Worm (Caenorhabditis elegans) whole organism, L4 larva: ENCODE measurements around the gene hlh-3.

Experiments
- D1046.2 ChIP-seq: fragments of 200-800 bp; sonication (Bioruptor generic); IDR thresholded peaks from 2 replicates; pipeline ENCODE4 v1.3.6; 2022; ENCODE audit warnings: missing genetic modification characterization, missing compliant biosample characterization
- F10B5.3 ChIP-seq: sonication (generic microtip); optimal IDR thresholded peaks from 2 replicates; lab custom pipeline; 2016; ENCODE audit warnings: mild to moderate bottlenecking, missing genetic modification characterization, missing compliant biosample characterization
- F26F4.8 ChIP-seq: fragments of 200-800 bp; sonication (Bioruptor generic); conservative IDR thresholded peaks from 2 replicates; pipeline ENCODE4 v1.3.6; 2022; ENCODE audit warnings: missing genetic modification characterization, missing compliant biosample characterization
- F37D6.2 ChIP-seq: sonication (generic microtip); optimal IDR thresholded peaks from 2 replicates; lab custom pipeline; 2016; ENCODE audit warnings: mild to moderate bottlenecking, missing genetic modification characterization, missing compliant biosample characterization
- F44E2.7 ChIP-seq: fragments of 200-800 bp; sonication (Bioruptor generic); IDR thresholded peaks from 2 replicates; pipeline ENCODE4 v2.1.2; 2022; ENCODE audit warnings: missing genetic modification characterization, missing compliant biosample characterization
- R02D3.7 ChIP-seq: fragments of 150-350 bp; sonication (generic microtip); optimal IDR thresholded peaks from 3 replicates; lab custom pipeline; 2014; ENCODE audit warnings: missing biosample characterization, missing genetic modification characterization
- Y105C5A.15 ChIP-seq: fragments of 200-800 bp; sonication (Bioruptor generic); IDR thresholded peaks from 2 replicates; pipeline ENCODE4 v1.3.6; 2022; ENCODE audit warnings: missing genetic modification characterization, missing compliant biosample characterization
- Y5F2A.4 ChIP-seq: fragments of 200-800 bp; sonication (Bioruptor generic); optimal IDR thresholded peaks from 2 replicates; lab custom pipeline; 2018; ENCODE audit warnings: mild to moderate bottlenecking, missing genetic modification characterization, missing compliant biosample characterization
- aha-1 ChIP-seq: fragments of 150-350 bp; peaks from one replicate; lab custom pipeline; 2014; ENCODE audit warnings: missing biosample characterization, missing genetic modification characterization
- aly-2 ChIP-seq: sonication (generic microtip); optimal IDR thresholded peaks from 2 replicates; lab custom pipeline; 2018; ENCODE audit warnings: missing biosample characterization, missing genetic modification characterization
- ama-1 ChIP-seq: fragments of 150-350 bp; optimal IDR thresholded peaks from 2 replicates; lab custom pipeline; 2014; ENCODE audit warnings: inconsistent platforms, mixed read lengths
- arid-1 ChIP-seq: fragments of 200-800 bp; sonication (Bioruptor generic); conservative IDR thresholded peaks from 2 replicates; pipeline ENCODE4 v1.3.6; 2022; ENCODE audit warnings: missing genetic modification reagents, missing genetic modification characterization, missing compliant biosample characterization
- attf-4 ChIP-seq: sonication (generic microtip); optimal IDR thresholded peaks from 3 replicates; lab custom pipeline; 2017; ENCODE audit warnings: missing biosample characterization, missing genetic modification characterization
- ceh-28 ChIP-seq: fragments of 150-350 bp; optimal IDR thresholded peaks from 2 replicates; lab custom pipeline; 2014; ENCODE audit warnings: missing biosample characterization, missing genetic modification reagents, missing genetic modification characterization
- ceh-32 ChIP-seq: sonication (generic microtip); optimal IDR thresholded peaks from 2 replicates; lab custom pipeline; 2016; ENCODE audit warnings: mild to moderate bottlenecking, missing genetic modification characterization, missing compliant biosample characterization; ENCODE audit not compliant: poor library complexity
- ceh-62 ChIP-seq: sonication (generic microtip); optimal IDR thresholded peaks from 2 replicates; lab custom pipeline; 2017; ENCODE audit warnings: missing biosample characterization, missing genetic modification characterization
- ceh-82 ChIP-seq: sonication (generic microtip); optimal IDR thresholded peaks from 2 replicates; lab custom pipeline; 2017; ENCODE audit warnings: missing biosample characterization, missing genetic modification characterization
- cey-2 ChIP-seq: sonication (generic microtip); optimal IDR thresholded peaks from 3 replicates; lab custom pipeline; 2017; ENCODE audit warnings: missing genetic modification characterization, mild to moderate bottlenecking, missing compliant biosample characterization, antibody characterized with exemption, borderline replicate concordance; ENCODE audit not compliant: insufficient read depth
- ctbp-1 ChIP-seq: fragments of 200-800 bp; sonication (Bioruptor generic); IDR thresholded peaks from 2 replicates; pipeline ENCODE4 v1.3.6; 2022; ENCODE audit warnings: missing genetic modification reagents, missing genetic modification characterization, missing compliant biosample characterization
- daf-12 ChIP-seq: fragments of 150-350 bp; optimal IDR thresholded peaks from 2 replicates; lab custom pipeline; 2014; ENCODE audit warnings: missing biosample characterization, missing genetic modification reagents, missing genetic modification characterization
- daf-16 ChIP-seq, 3 experiments: sonication (generic microtip); optimal IDR thresholded peaks; 2 replicates each; lab custom pipeline; 2016 to 2017; ENCODE audit warnings: missing genetic modification characterization in 3 of 3, missing genetic modification reagents in 3 of 3, mild to moderate bottlenecking in 2 of 3, missing compliant biosample characterization in 2 of 3, missing biosample characterization in 1 of 3, moderate library complexity in 1 of 3
- dmd-9 ChIP-seq: fragments of 200-800 bp; sonication (Bioruptor generic); IDR thresholded peaks from 2 replicates; pipeline ENCODE4 v1.3.6; 2022; ENCODE audit warnings: missing genetic modification reagents, missing genetic modification characterization, missing compliant biosample characterization
- duxl-1 ChIP-seq: sonication (generic microtip); optimal IDR thresholded peaks from 2 replicates; lab custom pipeline; 2016; ENCODE audit warnings: mild to moderate bottlenecking, missing genetic modification characterization, moderate library complexity, missing compliant biosample characterization; ENCODE audit not compliant: poor library complexity
- egl-27 ChIP-seq: sonication (generic microtip); optimal IDR thresholded peaks from 3 replicates; lab custom pipeline; 2017; ENCODE audit warnings: missing biosample characterization, missing genetic modification reagents, missing genetic modification characterization
- hif-1 ChIP-seq, 2 experiments: sonication (generic microtip); optimal IDR thresholded peaks; 2 replicates each; lab custom pipeline; 2016 to 2017; ENCODE audit warnings: missing compliant biosample characterization in 2 of 2, missing genetic modification characterization in 2 of 2, missing genetic modification reagents in 2 of 2, missing genotype in 2 of 2, mild to moderate bottlenecking in 1 of 2
- hlh-30 ChIP-seq: sonication (generic microtip); optimal IDR thresholded peaks from 2 replicates; lab custom pipeline; 2017; ENCODE audit warnings: antibody characterized with exemption, mild to moderate bottlenecking, missing genetic modification characterization, missing compliant biosample characterization; ENCODE audit not compliant: insufficient read depth
- hmg-1.1 ChIP-seq: fragments of 200-800 bp; sonication (Bioruptor generic); IDR thresholded peaks from 2 replicates; pipeline ENCODE4 v1.3.6; 2022; ENCODE audit warnings: missing genetic modification reagents, missing genetic modification characterization, missing compliant biosample characterization
- lin-13 ChIP-seq: fragments of 150-350 bp; optimal IDR thresholded peaks from 2 replicates; lab custom pipeline; 2014; ENCODE audit warnings: missing biosample characterization, missing genetic modification reagents, missing genetic modification characterization
- lin-15B ChIP-seq: fragments of 150-350 bp; sonication (generic microtip); optimal IDR thresholded peaks from 3 replicates; lab custom pipeline; 2014; ENCODE audit warnings: missing biosample characterization, missing genetic modification characterization
- lsy-2 ChIP-seq, 2 experiments: fragments of 150-350 bp in 1 of 2; sonication (generic microtip) in 1 of 2; optimal IDR thresholded peaks; 2 replicates each; lab custom pipeline; 2014 to 2017; ENCODE audit warnings: missing biosample characterization in 2 of 2, missing genetic modification characterization in 2 of 2
- madf-9 ChIP-seq: fragments of 200-800 bp; sonication (Bioruptor generic); conservative IDR thresholded peaks from 2 replicates; pipeline ENCODE4 v1.3.6; 2022; ENCODE audit warnings: missing genetic modification reagents, missing genetic modification characterization, missing compliant biosample characterization
- mdl-1 ChIP-seq, 2 experiments: fragments of 150-350 bp in 1 of 2; sonication (generic microtip) in 1 of 2; optimal IDR thresholded peaks; 2 replicates each; lab custom pipeline; 2014 to 2017; ENCODE audit warnings: missing biosample characterization in 2 of 2, missing genetic modification characterization in 2 of 2
- mep-1 ChIP-seq: fragments of 150-350 bp; sonication (generic microtip); optimal IDR thresholded peaks from 3 replicates; lab custom pipeline; 2014; ENCODE audit warnings: missing biosample characterization, missing genetic modification characterization
- mes-2 ChIP-seq: sonication (generic microtip); optimal IDR thresholded peaks from 2 replicates; lab custom pipeline; 2016; ENCODE audit warnings: missing genotype, mild to moderate bottlenecking, missing genetic modification characterization, missing compliant biosample characterization; ENCODE audit not compliant: poor library complexity, severe bottlenecking
- mxl-2 ChIP-seq: fragments of 200-800 bp; sonication (Bioruptor generic); conservative IDR thresholded peaks from 2 replicates; pipeline ENCODE4 v1.3.6; 2022; ENCODE audit warnings: missing genetic modification reagents, missing genetic modification characterization, missing compliant biosample characterization
- mxl-3 ChIP-seq: fragments of 200-800 bp; sonication (Bioruptor generic); optimal IDR thresholded peaks from 2 replicates; lab custom pipeline; 2018; ENCODE audit warnings: mild to moderate bottlenecking, missing genetic modification characterization, missing compliant biosample characterization
- nhr-10 ChIP-seq: fragments of 150-350 bp; optimal IDR thresholded peaks from 2 replicates; lab custom pipeline; 2014; ENCODE audit warnings: missing biosample characterization, missing genetic modification characterization
- nhr-102 ChIP-seq: sonication (generic microtip); optimal IDR thresholded peaks from 2 replicates; lab custom pipeline; 2016; ENCODE audit warnings: mild to moderate bottlenecking, missing genetic modification characterization, moderate library complexity, missing compliant biosample characterization
- nhr-11 ChIP-seq: fragments of 150-350 bp; optimal IDR thresholded peaks from 2 replicates; lab custom pipeline; 2014; ENCODE audit warnings: missing biosample characterization, missing genetic modification characterization
- nhr-111 ChIP-seq: fragments of 200-800 bp; sonication (Bioruptor generic); optimal IDR thresholded peaks from 2 replicates; lab custom pipeline; 2018; ENCODE audit warnings: mild to moderate bottlenecking, missing genetic modification characterization, missing compliant biosample characterization
- nhr-25 ChIP-seq: sonication (generic microtip); optimal IDR thresholded peaks from 2 replicates; lab custom pipeline; 2017; ENCODE audit warnings: missing genetic modification characterization, mild to moderate bottlenecking, missing compliant biosample characterization, antibody characterized with exemption, moderate library complexity, borderline replicate concordance; ENCODE audit not compliant: insufficient read depth
- nhr-41 ChIP-seq: fragments of 200-800 bp; sonication (Bioruptor generic); IDR thresholded peaks from 2 replicates; pipeline ENCODE4 v1.3.6; 2022; ENCODE audit warnings: missing genetic modification reagents, missing genetic modification characterization, missing compliant biosample characterization
- nhr-6 ChIP-seq: fragments of 150-350 bp; optimal IDR thresholded peaks from 2 replicates; lab custom pipeline; 2014; ENCODE audit warnings: missing biosample characterization, missing genetic modification characterization
- nhr-76 ChIP-seq: fragments of 150-350 bp; optimal IDR thresholded peaks from 2 replicates; lab custom pipeline; 2014; ENCODE audit warnings: missing biosample characterization, missing genetic modification characterization
- nhr-77 ChIP-seq: fragments of 150-350 bp; optimal IDR thresholded peaks from 2 replicates; lab custom pipeline; 2014; ENCODE audit warnings: missing biosample characterization, missing genetic modification characterization
- php-3 ChIP-seq: fragments of 200-800 bp; sonication (Bioruptor generic); IDR thresholded peaks from 2 replicates; pipeline ENCODE4 v1.3.6; 2022; ENCODE audit warnings: missing genetic modification reagents, missing genetic modification characterization, missing compliant biosample characterization
- saeg-2 ChIP-seq: fragments of 200-800 bp; sonication (Bioruptor generic); IDR thresholded peaks from 2 replicates; pipeline ENCODE4 v1.3.6; 2022; ENCODE audit warnings: missing genetic modification reagents, missing genetic modification characterization, missing compliant biosample characterization
- sdz-12 ChIP-seq: fragments of 200-800 bp; sonication (Bioruptor generic); optimal IDR thresholded peaks from 2 replicates; lab custom pipeline; 2018; ENCODE audit warnings: mild to moderate bottlenecking, missing genetic modification characterization, missing compliant biosample characterization
- skn-1 ChIP-seq: fragments of 150-350 bp; optimal IDR thresholded peaks from 2 replicates; lab custom pipeline; 2014; ENCODE audit warnings: missing biosample characterization, missing genetic modification characterization
- snpc-1.2 ChIP-seq: fragments of 200-800 bp; sonication (Bioruptor generic); IDR thresholded peaks from 2 replicates; pipeline ENCODE4 v1.3.6; 2022; ENCODE audit warnings: missing genetic modification reagents, missing genetic modification characterization, missing compliant biosample characterization
- zip-2 ChIP-seq: fragments of 150-350 bp; optimal IDR thresholded peaks from 2 replicates; lab custom pipeline; 2014; ENCODE audit warnings: missing biosample characterization, missing genetic modification characterization

Gene hlh-3

ce11 chrII:9113759-9114158 is 27.4 kb downstream of the hlh-3 start (continued):
- peak; percentile 62 for TF ChIP-seq hmg-1.1 (GFP tag; lab: Robert Waterston, UW)
- no peak for TF ChIP-seq D1046.2 (GFP tag; lab: Robert Waterston, UW)
- no peak for TF ChIP-seq madf-9
- no peak for TF ChIP-seq nhr-11 (tag; lab: Kevin White, UChicago)
- peak; percentile 52 for TF ChIP-seq mep-1
- peak in 1 of 2 experiments; percentile 47 for TF ChIP-seq lsy-2 (tag; optimal IDR thresholded peaks at IDR 0.05; lab: Kevin White, UChicago)
- TF ChIP-seq Y5F2A.4, result no peak
- peak; percentile 84 for TF ChIP-seq mxl-3 (GFP tag; lab: Kevin White, UChicago)
- TF ChIP-seq zip-2 (tag; lab: Kevin White, UChicago), result no peak
- TF ChIP-seq aly-2, result no peak
- TF ChIP-seq arid-1 (GFP tag; lab: Robert Waterston, UW), result no peak
- TF ChIP-seq mdl-1 (tag; optimal IDR thresholded peaks at IDR 0.05; lab: Kevin White, UChicago), result peak in 1 of 2 experiments; percentile 77
- no peak for TF ChIP-seq sdz-12
- TF ChIP-seq nhr-25, result no peak
- no peak for TF ChIP-seq ceh-32 (tag; lab: Kevin White, UChicago)
- no peak for TF ChIP-seq lin-13 (GFP tag; lab: Kevin White, UChicago)
- peak; percentile 44 for TF ChIP-seq nhr-77
- no peak for TF ChIP-seq duxl-1
- no peak for TF ChIP-seq cey-2 (tag; lab: Kevin White, UChicago)
- TF ChIP-seq F37D6.2, result no peak
- no peak for TF ChIP-seq egl-27 (tag; lab: Kevin White, UChicago)
- no peak for TF ChIP-seq Y105C5A.15
- no peak for TF ChIP-seq lin-15B
- TF ChIP-seq aha-1, result no peak
- no peak for TF ChIP-seq ceh-82 (tag; lab: Kevin White, UChicago)
- no peak for TF ChIP-seq nhr-76 (tag; lab: Kevin White, UChicago)
- TF ChIP-seq ama-1 (lab: Kevin White, UChicago), result no peak
- TF ChIP-seq hlh-30 (tag; lab: Kevin White, UChicago), result peak; percentile 78
- TF ChIP-seq ceh-28 (tag; lab: Kevin White, UChicago), result no peak
- no peak for TF ChIP-seq R02D3.7 (tag; lab: Kevin White, UChicago)
- peak in 1 of 2 experiments; percentile 9 for TF ChIP-seq daf-16 (GFP tag; optimal IDR thresholded peaks at IDR 0.05; lab: Kevin White, UChicago)
- peak; percentile 2 for TF ChIP-seq daf-16 (tag; optimal IDR thresholded peaks at IDR 0.05; lab: Kevin White, UChicago)
- no peak for TF ChIP-seq daf-12 (tag; lab: Kevin White, UChicago)
- no peak for TF ChIP-seq php-3 (GFP tag; lab: Robert Waterston, UW)
- no peak for TF ChIP-seq nhr-10
- no peak for TF ChIP-seq ctbp-1
- peak in 1 of 2 experiments; percentile 41 for TF ChIP-seq hif-1 (tag; optimal IDR thresholded peaks at IDR 0.05; lab: Kevin White, UChicago)
- no peak for TF ChIP-seq saeg-2 (GFP tag; lab: Robert Waterston, UW)
- TF ChIP-seq F26F4.8 (GFP tag; lab: Robert Waterston, UW), result no peak
- TF ChIP-seq nhr-6, result no peak
- no peak for TF ChIP-seq skn-1
- TF ChIP-seq mes-2 (tag; lab: Kevin White, UChicago), result peak; percentile 25
- no peak for TF ChIP-seq ceh-62 (tag; lab: Kevin White, UChicago)
- TF ChIP-seq snpc-1.2 (GFP tag; lab: Robert Waterston, UW), result no peak
- TF ChIP-seq attf-4 (tag; lab: Kevin White, UChicago), result no peak
- no peak for TF ChIP-seq mxl-2 (GFP tag; lab: Robert Waterston, UW)
- no peak for TF ChIP-seq F10B5.3
- TF ChIP-seq nhr-102 (tag; lab: Kevin White, UChicago), result peak; percentile 39
- TF ChIP-seq dmd-9 (GFP tag; lab: Robert Waterston, UW), result no peak
- TF ChIP-seq nhr-111 (GFP tag; lab: Kevin White, UChicago), result no peak
- 0 out of 2 replicates have a peak, but pooled peaks have one; percentile 54 for TF ChIP-seq nhr-41
- no peak for TF ChIP-seq F44E2.7
